Fruit fly (Drosophila melanogaster): ENCODE measurements around the gene Hmx.

Hmx gene

dm6 chr3R:17534325-17535105 is 24.2 kb upstream of the Hmx start, which contains the start of the genes CG5823 and P5cr-2 (continued):
- peak; percentile 77 for TF ChIP-seq CG17912 (GFP tag; optimal IDR thresholded peaks at IDR 0.05)
- TF ChIP-seq CG6791 (GFP tag; IDR thresholded peaks at IDR 0.05; ENCODE audit: partially characterized antibody): peak; percentile 18; the same call in 1 of the 3 replicates
- peak; percentile 14 for TF ChIP-seq Dad (GFP tag; optimal IDR thresholded peaks at IDR 0.05)
- peak; percentile 73 for TF ChIP-seq CG1603 (tag; optimal IDR thresholded peaks at IDR 0.05)
- TF ChIP-seq CG14014 (GFP tag; IDR thresholded peaks at IDR 0.05): peak; percentile 71
- TF ChIP-seq Lpt (GFP tag; optimal IDR thresholded peaks at IDR 0.05): no peak
- TF ChIP-seq Awh (GFP tag; IDR thresholded peaks at IDR 0.05): no peak
- peak; percentile 1 for TF ChIP-seq az2 (GFP tag; optimal IDR thresholded peaks at IDR 0.05)
- TF ChIP-seq CG12219 (GFP tag; optimal IDR thresholded peaks at IDR 0.05): peak; percentile 68
- peak; percentile 35 for TF ChIP-seq NfI (GFP tag; optimal IDR thresholded peaks at IDR 0.05)
- TF ChIP-seq B-H2 (GFP tag; optimal IDR thresholded peaks at IDR 0.05): peak; percentile 38
- peak; percentile 41 for TF ChIP-seq btn (GFP tag; optimal IDR thresholded peaks at IDR 0.05)
- TF ChIP-seq fd64A (GFP tag; optimal IDR thresholded peaks at IDR 0.05): peak; percentile 77
- peak; percentile 75 for TF ChIP-seq ATbp (GFP tag; optimal IDR thresholded peaks at IDR 0.05)
- peak; percentile 19 for TF ChIP-seq chn (GFP tag; optimal IDR thresholded peaks at IDR 0.05)
- peak; percentile 51 for TF ChIP-seq stwl (tag; optimal IDR thresholded peaks at IDR 0.05)
- TF ChIP-seq Xbp1 (GFP tag; optimal IDR thresholded peaks at IDR 0.05): peak; percentile 33
- TF ChIP-seq da (GFP tag; optimal IDR thresholded peaks at IDR 0.05): peak; percentile 46
- no peak for TF ChIP-seq zfh1 (GFP tag; IDR thresholded peaks at IDR 0.05)
- TF ChIP-seq zfh2 (GFP tag; optimal IDR thresholded peaks at IDR 0.05): no peak
- TF ChIP-seq Stat92E (GFP tag; optimal IDR thresholded peaks at IDR 0.05): peak in 1 of 3 experiments; percentile 7
- TF ChIP-seq lov (optimal IDR thresholded peaks at IDR 0.05): no peak
- TF ChIP-seq lov (GFP tag; IDR thresholded peaks at IDR 0.05): no peak
- TF ChIP-seq psq (GFP tag; optimal IDR thresholded peaks at IDR 0.05): peak; percentile 9
- TF ChIP-seq so (GFP tag; IDR thresholded peaks at IDR 0.05): no peak; the same call in 2 of the 3 replicates
- TF ChIP-seq yki (optimal IDR thresholded peaks at IDR 0.05): peak; percentile 15
- TF ChIP-seq CG12942 (GFP tag; optimal IDR thresholded peaks at IDR 0.05): peak; percentile 47
- TF ChIP-seq Sry-β (GFP tag; optimal IDR thresholded peaks at IDR 0.05): no peak
- no peak for TF ChIP-seq sug (tag; optimal IDR thresholded peaks at IDR 0.05)
- no peak for TF ChIP-seq CG7357 (GFP tag; IDR thresholded peaks at IDR 0.05)
- TF ChIP-seq wor (GFP tag; IDR thresholded peaks at IDR 0.05): no peak
- peak; percentile 80 for TF ChIP-seq E2f2 (GFP tag; IDR thresholded peaks at IDR 0.05)
- TF ChIP-seq zf30C (GFP tag; optimal IDR thresholded peaks at IDR 0.05): no peak
- peak; percentile 23; the same call in 1 of the 2 replicates for TF ChIP-seq HLH3B (GFP tag; IDR thresholded peaks at IDR 0.05)
- TF ChIP-seq CG10565 (GFP tag; optimal IDR thresholded peaks at IDR 0.05): no peak
- no peak for TF ChIP-seq pan (optimal IDR thresholded peaks at IDR 0.05)
- peak in 1 of 2 experiments; percentile 28 for TF ChIP-seq pan (GFP tag; optimal IDR thresholded peaks at IDR 0.05 in 1 of 2, IDR thresholded peaks at IDR 0.05 in 1 of 2)
- TF ChIP-seq slp2 (GFP tag; optimal IDR thresholded peaks at IDR 0.05): no peak
- peak; percentile 18 for TF ChIP-seq bigmax (GFP tag; optimal IDR thresholded peaks at IDR 0.05)
- peak; percentile 65 for TF ChIP-seq CTCF (GFP tag; optimal IDR thresholded peaks at IDR 0.05)
- TF ChIP-seq gro (GFP tag; optimal IDR thresholded peaks at IDR 0.05): peak; percentile 17
- peak; percentile 62 for TF ChIP-seq MBD-R2 (GFP tag; IDR thresholded peaks at IDR 0.05)
- TF ChIP-seq CG4820 (GFP tag; optimal IDR thresholded peaks at IDR 0.05): peak; percentile 37
- 0 out of 3 replicates have a peak, but pooled peaks have one; percentile 19 for TF ChIP-seq Doc3 (GFP tag; IDR thresholded peaks at IDR 0.05; ENCODE audit: partially characterized antibody)
- TF ChIP-seq Nf-YC (tag; optimal IDR thresholded peaks at IDR 0.05): peak; percentile 13
- peak; percentile 57; the same call in 1 of the 2 replicates for TF ChIP-seq CG9932 (GFP tag; IDR thresholded peaks at IDR 0.05)
- peak; percentile 58 for TF ChIP-seq CG12659 (GFP tag; optimal IDR thresholded peaks at IDR 0.05)
- TF ChIP-seq odd (GFP tag; optimal IDR thresholded peaks at IDR 0.05): peak; percentile 43
- peak; percentile 92 for TF ChIP-seq cg (GFP tag; optimal IDR thresholded peaks at IDR 0.05)
- peak in 1 of 3 experiments; percentile 38 for TF ChIP-seq lola (GFP tag; optimal IDR thresholded peaks at IDR 0.05)
